Worm (Caenorhabditis elegans): Measurements from ENCODE around the gene zip-12.

- no peak for TF ChIP-seq F37B4.10 (GFP tag; IDR thresholded peaks at IDR 0.05)
- TF ChIP-seq dpl-1 (GFP tag; optimal IDR thresholded peaks at IDR 0.05): no peak
- no peak for TF ChIP-seq hmg-20 (GFP tag; IDR thresholded peaks at IDR 0.05)
- TF ChIP-seq hlh-26 (GFP tag; conservative IDR thresholded peaks at IDR 0.05): no peak
- TF ChIP-seq ztf-25 (GFP tag; IDR thresholded peaks at IDR 0.05): no peak
- TF ChIP-seq pbrm-1 (GFP tag; IDR thresholded peaks at IDR 0.05): no peak
- no peak for TF ChIP-seq K11D2.4 (GFP tag; IDR thresholded peaks at IDR 0.05)
- TF ChIP-seq F10E7.11 (tag; optimal IDR thresholded peaks at IDR 0.05): no peak
- TF ChIP-seq pha-4 (tag; optimal IDR thresholded peaks at IDR 0.05): no peak
- no peak for TF ChIP-seq rec-8 (tag; optimal IDR thresholded peaks at IDR 0.05)
- TF ChIP-seq ztf-3 (GFP tag; optimal IDR thresholded peaks at IDR 0.05): no peak
Observed at ce11 chrIII:12367891-12368290, 40.2 kb downstream of the zip-12 start.
